Worm (Caenorhabditis elegans) whole organism, L2 larva: Measurements from ENCODE around the gene R151.8.

Source experiments
- elt-1 ChIP-seq: fragments of 150-350 bp; optimal IDR thresholded peaks from 2 replicates; lab custom pipeline; 2014; ENCODE audit warnings: missing biosample characterization, missing genetic modification characterization
- nhr-10 ChIP-seq: sonication (generic microtip); optimal IDR thresholded peaks from 2 replicates; lab custom pipeline; 2017; ENCODE audit warnings: missing biosample characterization, missing genetic modification characterization
- nhr-6 ChIP-seq: fragments of 150-350 bp; optimal IDR thresholded peaks from 2 replicates; lab custom pipeline; 2014; ENCODE audit warnings: missing biosample characterization, missing genetic modification characterization
- skn-1 ChIP-seq: sonication (generic microtip); optimal IDR thresholded peaks from 2 replicates; lab custom pipeline; 2017; ENCODE audit warnings: missing biosample characterization, missing genetic modification characterization

DNA sequence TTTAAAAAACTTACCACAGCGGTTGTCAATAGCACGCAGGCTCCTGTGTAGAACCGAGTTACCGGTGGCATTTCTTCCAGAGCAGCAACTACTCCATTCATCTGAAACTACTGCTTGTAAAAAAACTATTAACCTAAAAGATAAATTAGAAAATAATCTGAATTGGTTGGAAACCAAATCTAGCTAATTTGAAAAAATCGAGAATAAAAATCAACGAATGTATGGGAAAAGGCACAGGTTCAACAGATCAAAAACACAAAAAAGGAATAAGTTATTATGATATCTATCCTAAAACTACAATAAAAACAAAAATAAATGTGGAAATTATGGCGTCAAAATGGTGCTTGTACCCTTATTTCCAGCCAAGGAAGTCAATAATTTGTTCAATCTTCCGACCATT, 6.6 kb downstream of the R151.8 start, which contains the start of gene der-2:
- TF ChIP-seq elt-1 (tag; lab: Kevin White, UChicago) (no peak), nhr-10 (tag; lab: Kevin White, UChicago) (no peak), nhr-6 (tag; lab: Kevin White, UChicago) (no peak), skn-1 (tag; lab: Kevin White, UChicago) (no peak)
